Worm (Caenorhabditis elegans): ENCODE measurements around the gene fbxa-118.

The fbxa-118 gene

DNA sequence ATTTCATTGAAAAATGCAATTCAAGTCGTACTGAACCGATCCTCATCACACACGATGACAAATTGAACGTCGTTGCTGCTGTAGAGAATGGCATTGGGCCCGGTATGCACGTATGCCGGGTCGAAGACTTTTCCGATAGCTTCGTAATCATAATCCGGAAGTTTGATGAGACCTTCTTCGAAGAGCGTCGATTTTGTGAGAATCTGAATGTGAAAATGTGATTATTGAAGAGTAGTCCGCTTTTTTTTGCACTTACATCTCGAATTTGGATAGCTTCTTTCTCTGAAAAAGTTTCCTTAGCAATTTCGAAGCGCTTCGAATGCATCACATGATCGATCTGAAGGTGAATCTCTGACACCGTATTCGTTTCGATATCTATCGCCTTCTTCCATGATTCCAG is at the start of gene fbxa-118:
Gene fbxa-118 (minus strand): TSS at position 101 of the 400 bp plus-strand sequence.
- TF ChIP-seq dao-5 (tag; optimal IDR thresholded peaks at IDR 0.05) = no peak
- no peak for TF ChIP-seq him-1 (tag; optimal IDR thresholded peaks at IDR 0.05)
- no peak for TF ChIP-seq W03F9.2 (tag; optimal IDR thresholded peaks at IDR 0.05)

- no peak for TF ChIP-seq him-1 (tag; optimal IDR thresholded peaks at IDR 0.05)
- no peak for TF ChIP-seq W03F9.2 (tag; optimal IDR thresholded peaks at IDR 0.05)
- TF ChIP-seq dao-5 (tag; optimal IDR thresholded peaks at IDR 0.05) = no peak
Measured at ce11 chrV:19822093-19822492, 45.0 kb upstream of the fbxa-118 start, which contains the start of gene Y116F11B.17. Y116F11B.17 (minus strand) TSS chrV:19822193.

DNA sequence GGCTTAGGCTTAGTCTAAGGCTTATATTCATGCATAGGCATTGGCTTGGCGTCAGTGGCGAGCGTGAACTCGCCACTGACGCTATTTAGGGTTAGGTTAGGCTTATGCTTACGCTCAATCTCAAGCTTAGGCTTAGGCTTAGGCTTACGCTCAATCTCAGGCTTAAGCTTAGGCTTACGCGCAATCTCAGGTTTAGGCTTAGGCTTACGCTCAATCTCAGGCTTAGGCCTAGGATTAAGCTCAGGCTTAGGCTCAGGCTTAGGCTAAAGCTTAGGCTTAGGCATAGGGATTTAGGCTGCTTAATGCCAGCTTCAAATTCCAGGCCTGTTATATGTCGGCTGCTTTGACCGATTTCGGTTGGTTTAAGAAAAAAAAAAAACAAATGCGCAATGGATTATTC is 43.1 kb upstream of the fbxa-118 start:
- TF ChIP-seq W03F9.2 (tag; optimal IDR thresholded peaks at IDR 0.05) (no peak), dao-5 (tag; optimal IDR thresholded peaks at IDR 0.05) (no peak), him-1 (tag; optimal IDR thresholded peaks at IDR 0.05) (no peak)

ce11 chrV:19814833-19815232 is 37.7 kb upstream of the fbxa-118 start, which contains the start of gene daf-28:
daf-28 (plus strand) TSS chrV:19815133.
- TF ChIP-seq him-1 (tag; optimal IDR thresholded peaks at IDR 0.05) = no peak
- TF ChIP-seq dao-5 (tag; optimal IDR thresholded peaks at IDR 0.05) = no peak
- no peak for TF ChIP-seq W03F9.2 (tag; optimal IDR thresholded peaks at IDR 0.05)

- no peak for TF ChIP-seq him-1 (tag; optimal IDR thresholded peaks at IDR 0.05)
- TF ChIP-seq dao-5 (tag; optimal IDR thresholded peaks at IDR 0.05) = no peak
- TF ChIP-seq W03F9.2 (tag; optimal IDR thresholded peaks at IDR 0.05) = no peak
Measured at ce11 chrV:19805548-19805947, 28.4 kb upstream of the fbxa-118 start.

ce11 chrV:19802797-19803196 is 25.7 kb upstream of the fbxa-118 start:
- no peak for TF ChIP-seq him-1 (tag; optimal IDR thresholded peaks at IDR 0.05)
- TF ChIP-seq dao-5 (tag; optimal IDR thresholded peaks at IDR 0.05) = no peak
- no peak for TF ChIP-seq W03F9.2 (tag; optimal IDR thresholded peaks at IDR 0.05)

- TF ChIP-seq dao-5 (tag; optimal IDR thresholded peaks at IDR 0.05) = no peak
- no peak for TF ChIP-seq him-1 (tag; optimal IDR thresholded peaks at IDR 0.05)
- TF ChIP-seq W03F9.2 (tag; optimal IDR thresholded peaks at IDR 0.05) = no peak
Measured at ce11 chrV:19801033-19801432, 23.9 kb upstream of the fbxa-118 start, which contains the start of gene Y116F11B.2. Y116F11B.2 (minus strand) TSS chrV:19801133.

ce11 chrV:19794931-19795330 is 17.8 kb upstream of the fbxa-118 start, which contains the start of gene M162.7:
M162.7 (minus strand) TSS chrV:19795031.
- TF ChIP-seq dao-5 (tag; optimal IDR thresholded peaks at IDR 0.05) (no peak), him-1 (tag; optimal IDR thresholded peaks at IDR 0.05) (no peak), W03F9.2 (tag; optimal IDR thresholded peaks at IDR 0.05) (no peak)

ce11 chrV:19790248-19790647 is 13.1 kb upstream of the fbxa-118 start:
- TF ChIP-seq W03F9.2 (tag; optimal IDR thresholded peaks at IDR 0.05) (no peak), him-1 (tag; optimal IDR thresholded peaks at IDR 0.05) (no peak), dao-5 (tag; optimal IDR thresholded peaks at IDR 0.05) (no peak)

DNA sequence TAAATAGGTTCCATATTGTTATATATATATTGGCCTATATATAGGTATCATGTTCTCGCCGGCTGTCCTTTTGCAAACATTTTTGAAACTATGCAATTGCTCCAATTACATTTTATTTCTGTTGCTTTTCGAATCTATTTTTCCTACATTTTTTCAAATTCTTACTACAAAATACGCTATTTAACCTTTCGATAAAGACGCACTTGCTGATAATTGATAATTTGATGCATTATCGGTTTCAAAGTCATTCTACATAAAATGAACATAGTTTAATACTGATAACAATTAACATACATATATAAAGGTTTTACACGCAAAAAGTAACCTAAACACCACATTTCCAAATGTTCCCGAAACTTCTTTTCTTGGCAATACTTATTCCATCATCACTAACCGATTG is 11.2 kb upstream of the fbxa-118 start, which contains the start of gene clec-258:
Gene clec-258 (plus strand): TSS at position 81 of the 400 bp plus-strand sequence.
- TF ChIP-seq W03F9.2 (tag; optimal IDR thresholded peaks at IDR 0.05) (no peak), dao-5 (tag; optimal IDR thresholded peaks at IDR 0.05) (no peak), him-1 (tag; optimal IDR thresholded peaks at IDR 0.05) (no peak)

ce11 chrV:19783829-19784228 is 6.7 kb upstream of the fbxa-118 start, which contains the start of gene srt-45:
srt-45 (plus strand) TSS chrV:19784129.
- TF ChIP-seq him-1 (tag; optimal IDR thresholded peaks at IDR 0.05) (no peak), W03F9.2 (tag; optimal IDR thresholded peaks at IDR 0.05) (no peak), dao-5 (tag; optimal IDR thresholded peaks at IDR 0.05) (no peak)

- TF ChIP-seq W03F9.2 (tag; optimal IDR thresholded peaks at IDR 0.05) (no peak), him-1 (tag; optimal IDR thresholded peaks at IDR 0.05) (no peak), dao-5 (tag; optimal IDR thresholded peaks at IDR 0.05) (no peak)
Measured at ce11 chrV:19779220-19779619, 2.1 kb upstream of the fbxa-118 start.

DNA sequence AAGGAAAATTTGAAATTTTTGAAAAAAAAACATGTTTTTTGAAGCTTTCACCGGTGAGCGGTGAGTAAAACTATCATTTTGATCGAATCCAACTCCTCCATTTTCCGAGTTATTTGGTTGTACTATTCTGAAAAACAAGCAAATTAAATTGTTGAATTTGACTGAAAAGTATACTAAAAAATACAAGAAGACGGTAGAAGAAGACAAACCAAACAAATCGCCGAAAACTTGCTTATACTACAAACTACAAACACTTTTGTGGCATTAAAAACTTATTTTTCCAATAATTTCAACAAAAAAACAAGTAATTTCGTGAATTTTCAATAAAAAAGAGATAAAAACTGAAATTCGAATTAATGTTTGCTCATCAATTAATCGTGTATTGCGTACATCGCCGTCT is 1.5 kb upstream of the fbxa-118 start, which contains the start of gene fbxa-194:
Gene fbxa-194 (minus strand): TSS at position 101 of the 400 bp plus-strand sequence.
- TF ChIP-seq him-1 (tag; optimal IDR thresholded peaks at IDR 0.05) (no peak), W03F9.2 (tag; optimal IDR thresholded peaks at IDR 0.05) (no peak), dao-5 (tag; optimal IDR thresholded peaks at IDR 0.05) (no peak)

DNA sequence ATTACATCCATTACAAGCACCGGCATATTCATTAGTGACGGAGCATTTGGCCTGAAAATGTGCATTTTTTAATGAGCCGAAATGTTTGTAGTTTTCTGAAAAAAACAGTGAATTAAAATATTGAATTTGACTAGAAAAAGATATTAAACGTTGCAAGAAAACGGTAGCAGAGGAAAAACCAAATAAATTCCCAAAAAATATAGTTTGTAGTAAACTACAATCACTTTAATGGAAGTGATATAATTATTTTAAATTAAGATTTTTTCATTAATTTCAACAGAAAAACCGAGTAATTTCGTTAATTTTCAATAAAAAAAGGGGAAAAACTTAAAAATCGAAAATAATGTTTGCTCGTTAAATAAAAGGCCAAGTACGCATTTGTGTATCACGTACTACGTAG is 5.5 kb downstream of the fbxa-118 start, which contains the start of gene M162.15:
Gene M162.15 (minus strand): TSS at position 101 of the 400 bp plus-strand sequence.
- no peak for TF ChIP-seq dao-5 (tag; optimal IDR thresholded peaks at IDR 0.05)
- no peak for TF ChIP-seq W03F9.2 (tag; optimal IDR thresholded peaks at IDR 0.05)

DNA sequence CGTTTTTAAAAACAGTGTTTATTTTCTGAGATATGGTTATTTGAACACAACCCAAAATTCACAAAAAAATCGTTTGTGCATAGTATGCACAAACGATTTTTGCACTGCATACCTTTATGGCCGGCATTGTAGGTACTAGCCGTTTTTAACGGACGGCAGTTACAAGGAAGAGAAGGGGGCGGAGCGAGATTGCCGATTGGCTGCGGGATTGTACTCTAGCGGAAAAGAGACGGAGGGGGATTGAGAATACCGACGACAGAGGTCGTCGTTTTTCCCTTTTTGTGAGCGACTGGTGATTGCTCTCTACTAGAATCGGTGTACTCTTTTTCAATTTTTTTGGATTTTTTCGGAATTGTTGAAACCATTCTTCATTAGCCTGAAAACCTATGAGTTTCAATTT is 9.4 kb downstream of the fbxa-118 start:
- TF ChIP-seq dao-5 (tag; optimal IDR thresholded peaks at IDR 0.05) (no peak), him-1 (tag; optimal IDR thresholded peaks at IDR 0.05) (no peak), W03F9.2 (tag; optimal IDR thresholded peaks at IDR 0.05) (no peak)
